Fruit fly (Drosophila melanogaster) whole organism, pupa: ENCODE results near the gene Mitf.

Experiments used
- CG10348 ChIP-seq: fragments of 200-800 bp; sonication (Bioruptor generic); IDR thresholded peaks from 2 replicates; pipeline ENCODE4 v1.3.6; 2022; ENCODE audit warnings: missing biosample characterization, missing genetic modification characterization
- CG12605 ChIP-seq: fragments of 200-800 bp; sonication (Bioruptor generic); IDR thresholded peaks from 2 replicates; pipeline ENCODE4 v1.3.6; 2022; ENCODE audit warnings: missing biosample characterization, missing genetic modification characterization
- CG8159 ChIP-seq: fragments of 200-800 bp; sonication (Bioruptor generic); optimal IDR thresholded peaks from 3 replicates; lab custom pipeline; 2018; ENCODE audit warnings: missing biosample characterization, mild to moderate bottlenecking, missing genetic modification characterization, moderate library complexity
- Snoo ChIP-seq: fragments of 200-800 bp; sonication (Bioruptor generic); optimal IDR thresholded peaks from 3 replicates; lab custom pipeline; 2017; ENCODE audit warnings: missing biosample characterization, mild to moderate bottlenecking, missing genetic modification characterization, inconsistent platforms
- fd96Ca ChIP-seq: fragments of 200-800 bp; sonication (Bioruptor generic); IDR thresholded peaks from 3 replicates; pipeline ENCODE4 v1.3.6; 2022; ENCODE audit warnings: missing biosample characterization, missing genetic modification characterization
- rn ChIP-seq: fragments of 200-800 bp; sonication (Bioruptor generic); IDR thresholded peaks from 2 replicates; pipeline ENCODE4 v1.3.6; 2022; ENCODE audit warnings: missing biosample characterization, missing genetic modification characterization

- TF ChIP-seq Snoo (no peak), fd96Ca (no peak), CG12605 (no peak), rn (GFP tag; lab: Robert Waterston, UW) (no peak), CG8159 (tag; lab: Kevin White, UChicago) (no peak), CG10348 (GFP tag; lab: Robert Waterston, UW) (no peak)
Measured at dm6 chr4:1162058-1162457, 36.6 kb upstream of the Mitf start, which contains the start of gene CG32017.
